Fruit fly (Drosophila melanogaster): Measurements from ENCODE around the gene Nmd3.
A peak's percentile ranks its signal among the peaks of the same experiment; 100 is the strongest.

The Nmd3 gene

DNA sequence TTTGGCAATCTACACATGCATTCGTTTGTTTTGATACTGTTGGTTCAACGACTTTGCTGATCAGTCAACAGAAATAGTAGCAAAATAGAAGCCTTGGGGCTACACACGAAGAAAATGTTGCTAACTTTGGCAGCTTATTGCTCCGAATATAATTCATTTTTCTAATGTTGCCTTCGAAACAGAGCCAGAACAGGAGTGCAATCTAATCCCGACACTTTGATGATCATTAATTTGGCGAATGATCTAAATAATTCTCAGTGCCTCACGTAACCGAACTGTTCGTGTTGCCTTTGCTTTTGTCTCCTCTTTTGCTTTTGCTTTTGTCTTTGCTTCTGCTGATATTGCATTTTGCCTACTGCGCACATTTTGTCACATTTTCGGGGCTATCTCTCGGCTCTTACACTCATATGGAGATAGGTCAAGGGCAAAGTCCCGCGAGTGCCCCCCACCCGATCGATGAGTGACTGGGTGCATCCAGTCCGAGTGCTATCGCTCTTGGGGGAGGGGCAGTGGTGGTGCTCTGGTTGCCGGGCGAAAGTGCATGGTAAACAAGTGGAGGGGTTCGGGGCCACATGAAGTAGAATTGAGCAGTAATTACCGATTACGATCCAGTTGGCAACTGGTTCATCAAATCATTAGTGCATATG lies 11.7 kb upstream of the Nmd3 start:
- no peak for TF ChIP-seq noc (tag; optimal IDR thresholded peaks at IDR 0.05)

DNA sequence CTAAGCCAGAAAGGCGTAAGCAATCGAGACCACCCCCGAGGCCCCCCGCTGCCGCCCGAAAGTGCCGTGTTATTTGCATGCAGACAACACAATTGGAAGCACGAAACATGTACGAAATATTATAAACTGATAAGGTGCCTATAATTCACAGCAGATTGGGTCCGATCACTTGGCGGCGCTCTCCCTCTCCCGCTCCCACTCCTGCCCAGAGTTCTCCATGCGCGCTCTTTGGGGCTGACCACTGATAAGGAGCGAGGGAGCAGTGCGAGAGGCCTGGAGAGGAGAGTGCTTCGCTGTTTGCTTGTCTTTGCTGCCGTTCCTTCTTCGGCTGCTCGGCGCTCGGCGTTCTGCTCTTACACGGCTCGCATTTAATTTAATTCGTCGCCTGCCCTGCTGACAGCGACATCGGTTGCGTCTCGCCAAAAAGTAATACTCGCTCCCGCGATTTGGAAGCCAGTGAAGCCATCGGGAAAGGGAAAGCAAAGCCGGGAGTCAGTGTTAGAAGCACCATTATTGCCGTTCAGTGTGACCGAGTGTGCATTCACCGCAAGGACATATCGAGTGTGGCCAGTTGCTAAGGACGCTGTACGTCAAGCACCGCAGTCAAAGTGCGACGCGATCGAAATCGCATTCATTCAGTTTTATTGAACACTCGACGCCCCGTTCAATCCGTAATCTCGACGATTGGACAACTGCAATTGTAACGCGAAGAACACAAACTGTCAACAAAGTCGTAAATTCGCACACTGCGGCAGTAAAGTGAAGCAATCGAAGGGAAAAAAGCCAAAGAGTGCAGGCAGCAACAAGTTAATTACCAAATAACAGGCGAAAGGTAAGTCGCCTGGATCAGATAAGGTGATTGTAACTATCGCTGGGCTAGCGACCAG lies 10.0 kb upstream of the Nmd3 start:
- TF ChIP-seq noc (tag; optimal IDR thresholded peaks at IDR 0.05): peak; percentile 49

DNA sequence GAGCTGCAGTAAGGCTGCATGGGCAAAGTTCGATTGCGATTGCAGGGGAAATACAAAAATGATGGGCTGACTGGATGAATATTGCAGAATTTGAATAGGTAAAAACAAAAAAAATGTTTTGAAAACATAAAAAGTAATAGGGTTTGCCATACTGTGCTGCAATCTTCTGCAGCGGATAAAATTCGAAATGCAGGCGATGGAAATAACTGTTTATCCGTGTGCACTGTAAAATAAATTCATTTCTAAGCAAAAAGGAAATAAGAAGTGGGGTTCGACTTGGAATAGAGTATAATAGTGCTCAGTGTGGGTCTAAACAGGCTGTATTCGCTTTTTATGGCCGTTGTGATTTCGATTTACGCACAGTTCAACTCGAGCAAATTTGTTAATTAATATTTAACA lies 9.3 kb upstream of the Nmd3 start, which contains the start of gene CG14053:
Gene CG14053, minus strand, starts transcription at position 101 of the 399 bp plus-strand sequence.
- no peak for TF ChIP-seq noc (tag; optimal IDR thresholded peaks at IDR 0.05)

DNA sequence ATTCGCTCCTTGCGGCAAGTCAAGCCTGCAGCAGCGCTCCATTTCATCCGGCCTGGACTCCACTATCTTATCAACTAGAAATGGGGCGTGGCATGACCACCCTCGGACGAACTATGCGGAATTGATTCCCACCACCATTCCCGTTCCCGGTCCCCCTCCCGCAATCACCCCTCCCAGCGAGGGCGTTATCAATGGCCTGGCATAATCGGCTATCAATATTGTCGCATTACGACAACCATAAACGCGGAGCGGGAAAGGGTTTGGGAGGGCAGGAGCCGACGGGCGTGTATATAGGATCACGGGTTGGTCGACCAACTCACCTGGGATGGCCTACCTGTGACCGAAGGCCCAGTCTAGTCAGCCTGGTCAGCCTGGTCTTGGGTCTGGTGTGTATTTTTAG lies 8.7 kb upstream of the Nmd3 start:
- no peak for TF ChIP-seq noc (tag; optimal IDR thresholded peaks at IDR 0.05)

DNA sequence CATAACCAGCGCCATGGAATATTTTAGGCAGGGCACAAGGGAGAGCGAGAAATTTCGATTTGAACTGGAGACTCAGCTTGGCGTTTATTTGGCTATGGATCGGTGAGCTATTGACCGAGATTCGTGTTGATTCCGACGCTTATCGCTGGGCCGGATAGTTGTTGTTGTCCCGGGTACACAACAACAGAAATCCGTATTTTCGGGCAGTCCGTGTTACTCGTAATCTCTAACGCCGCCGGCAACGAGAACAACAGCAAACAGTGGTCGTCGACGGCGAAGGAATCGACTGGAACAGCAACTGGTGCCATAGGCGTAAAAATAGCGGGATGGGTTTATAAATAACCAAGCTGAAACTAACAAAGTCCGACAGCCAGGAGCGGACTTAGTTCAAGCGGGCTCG lies 7.4 kb upstream of the Nmd3 start:
- no peak for TF ChIP-seq noc (tag; optimal IDR thresholded peaks at IDR 0.05)

DNA sequence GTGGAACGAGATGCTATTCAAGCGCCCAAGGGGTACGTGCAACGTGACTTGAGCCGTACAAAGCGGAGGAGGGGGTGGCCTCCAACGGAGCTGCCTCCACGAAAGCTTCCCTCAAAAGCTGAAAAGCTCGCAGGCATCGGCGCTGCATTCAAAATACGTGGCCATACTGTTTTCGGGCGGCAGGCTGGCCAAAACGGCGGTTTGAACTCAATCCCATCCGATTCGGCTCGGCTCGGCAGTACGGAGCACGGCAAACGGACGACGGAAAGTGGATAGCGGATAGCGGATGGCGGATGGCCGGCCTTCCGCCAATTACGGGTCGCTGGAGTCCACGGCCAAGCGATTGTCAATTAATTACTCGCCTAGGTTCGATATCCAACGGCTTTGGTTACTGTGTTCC lies 4.4 kb upstream of the Nmd3 start, which contains the start of gene Mct1:
Gene Mct1, plus strand, starts transcription at position 301 of the 400 bp plus-strand sequence.
- TF ChIP-seq noc (tag; optimal IDR thresholded peaks at IDR 0.05): no peak

DNA sequence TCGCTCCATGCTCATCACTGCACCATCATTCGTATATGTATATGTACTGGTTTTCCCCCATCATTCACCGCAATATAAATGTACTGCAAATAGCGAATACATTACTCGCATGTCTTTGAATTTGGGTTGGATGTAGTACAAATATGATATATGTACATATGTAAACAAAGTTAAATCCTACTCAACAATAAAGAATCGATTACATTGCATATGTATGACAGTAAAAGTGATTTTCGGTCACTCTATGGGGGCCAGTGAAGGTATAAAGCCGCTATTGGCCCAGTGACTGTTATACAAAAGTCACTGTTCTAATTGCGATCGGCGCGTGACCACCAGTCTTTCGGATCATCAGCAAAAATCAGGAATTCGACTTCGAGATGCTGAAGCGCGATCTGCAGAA lies 3.1 kb upstream of the Nmd3 start, which contains the start of gene CG3457:
Gene CG3457, plus strand, starts transcription at position 301 of the 400 bp plus-strand sequence.
- no peak for TF ChIP-seq noc (tag; optimal IDR thresholded peaks at IDR 0.05)

DNA sequence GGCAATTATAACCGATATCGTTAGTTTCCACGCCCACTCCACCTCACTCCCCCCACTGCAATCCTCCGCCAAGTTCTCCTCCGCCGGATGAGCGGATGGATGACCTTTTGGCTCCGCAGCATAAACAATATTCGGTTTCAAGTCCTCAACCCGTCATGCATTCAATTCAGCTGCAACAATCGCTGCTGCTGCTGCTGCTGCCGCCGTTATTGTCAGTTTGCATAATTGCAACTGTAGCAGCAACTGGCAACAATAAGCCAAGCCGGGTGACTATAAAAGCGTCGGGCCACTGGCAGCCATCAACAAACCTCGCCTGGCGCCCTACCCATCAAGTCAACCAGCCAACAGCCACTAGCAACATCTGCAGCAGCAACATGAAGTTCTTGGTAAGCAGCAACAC lies 2.1 kb upstream of the Nmd3 start, which contains the start of gene CG17777:
Gene CG17777, plus strand, starts transcription at position 301 of the 400 bp plus-strand sequence.
- TF ChIP-seq noc (tag; optimal IDR thresholded peaks at IDR 0.05): no peak

DNA sequence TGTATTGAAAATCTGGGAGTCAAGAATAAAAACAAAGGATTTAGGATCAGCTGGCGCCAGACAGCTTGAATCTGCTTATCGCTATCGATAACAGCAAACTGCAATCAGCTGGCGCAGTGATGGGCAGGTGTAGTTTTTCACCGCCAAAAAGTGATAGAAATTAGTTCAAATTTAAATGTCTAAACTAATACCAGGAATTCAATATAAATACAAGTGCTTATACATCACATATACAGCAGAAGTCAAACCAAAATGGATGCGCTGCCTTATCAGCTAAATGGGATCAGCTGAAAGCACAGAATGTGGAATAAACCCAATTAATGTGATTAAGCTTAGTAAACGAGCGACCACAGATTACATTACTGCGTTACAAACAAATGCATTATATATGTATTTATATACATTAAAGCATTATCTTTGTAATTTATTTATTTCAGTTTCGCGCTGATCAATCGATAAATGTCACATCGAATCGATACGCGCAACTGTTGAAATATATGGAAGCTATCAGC lies 3.7 kb downstream of the Nmd3 start, which contains the start of gene pn:
Gene pn, plus strand, starts transcription at position 462 of the 512 bp plus-strand sequence.
- TF ChIP-seq noc (tag; optimal IDR thresholded peaks at IDR 0.05): no peak

DNA sequence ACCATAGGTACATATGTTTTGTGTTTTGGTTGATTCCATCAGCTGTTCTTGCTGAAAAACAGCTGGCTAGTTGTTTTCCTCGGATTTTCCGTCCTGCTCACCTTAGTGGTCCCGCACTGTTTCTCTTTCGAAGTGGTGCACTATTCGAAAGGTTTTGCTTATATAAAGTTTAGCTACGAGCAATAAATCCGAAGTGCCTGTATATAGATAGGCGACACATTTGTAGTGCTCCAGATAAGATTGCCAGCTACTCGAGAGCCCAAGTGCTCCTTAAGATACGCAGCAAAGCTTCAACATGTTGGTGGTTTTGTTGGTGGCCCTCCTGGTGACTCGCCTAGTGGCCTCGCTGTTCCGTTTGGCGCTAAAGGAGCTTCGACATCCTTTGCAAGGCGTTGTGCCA lies 5.7 kb downstream of the Nmd3 start, which contains the start of gene Cyp4ae1:
Gene Cyp4ae1, plus strand, starts transcription at position 206 of the 400 bp plus-strand sequence.
- no peak for TF ChIP-seq noc (tag; optimal IDR thresholded peaks at IDR 0.05)

DNA sequence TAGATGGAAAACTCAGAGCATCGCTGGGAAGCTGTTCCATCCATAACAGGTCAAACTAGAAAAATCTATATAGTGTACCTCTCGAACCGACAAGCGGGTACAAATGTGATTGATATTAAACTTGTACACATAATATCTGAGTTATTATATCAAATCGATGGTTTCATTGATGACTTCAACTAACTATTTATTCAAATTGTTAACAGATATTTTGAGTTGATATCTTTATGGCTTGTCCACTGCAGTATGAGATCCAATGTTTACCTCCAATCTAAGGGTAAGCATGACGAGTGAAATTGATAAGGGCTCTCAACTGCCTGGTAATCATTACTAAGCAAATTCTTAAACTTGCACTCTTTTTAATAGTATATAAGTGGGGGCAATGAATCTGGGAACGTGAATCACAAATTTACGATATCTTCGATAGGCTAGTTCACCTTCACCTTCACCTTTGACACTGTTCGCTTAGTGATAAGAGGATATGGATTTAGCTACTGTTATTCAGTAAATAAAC lies 8.5 kb downstream of the Nmd3 start, which contains the start of gene Cyp4d2:
Gene Cyp4d2, plus strand, starts transcription at position 51 of the 514 bp plus-strand sequence.
- no peak for TF ChIP-seq noc (tag; optimal IDR thresholded peaks at IDR 0.05)

DNA sequence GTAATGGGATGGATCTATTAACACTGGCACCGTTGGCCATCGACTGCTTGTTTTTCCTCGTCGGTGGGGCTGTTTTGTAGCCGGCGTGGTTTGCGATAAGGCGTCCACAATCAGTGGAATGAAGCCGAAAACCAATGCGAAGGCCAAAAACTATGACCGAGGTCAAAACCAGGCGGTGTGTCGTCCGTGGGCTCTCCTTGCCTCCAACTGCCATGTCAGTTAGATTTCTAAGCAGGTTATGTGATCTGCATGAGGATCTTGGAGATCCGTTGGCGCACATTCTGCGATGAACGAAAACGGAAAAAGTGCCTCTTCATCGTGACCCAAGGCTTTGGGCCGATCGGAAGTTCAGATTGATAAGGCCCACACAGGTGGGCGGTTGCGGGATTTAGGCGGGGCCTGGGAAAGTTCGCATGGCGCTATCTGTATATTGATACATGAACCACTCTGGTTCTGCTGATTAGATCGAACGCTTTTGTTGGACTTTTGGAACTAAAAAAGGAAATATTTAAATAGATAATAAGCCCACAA lies 9.1 kb downstream of the Nmd3 start, which contains the start of gene Cyp4d14:
Gene Cyp4d14, minus strand, starts transcription at position 51 of the 531 bp plus-strand sequence.
- no peak for TF ChIP-seq noc (tag; optimal IDR thresholded peaks at IDR 0.05)

DNA sequence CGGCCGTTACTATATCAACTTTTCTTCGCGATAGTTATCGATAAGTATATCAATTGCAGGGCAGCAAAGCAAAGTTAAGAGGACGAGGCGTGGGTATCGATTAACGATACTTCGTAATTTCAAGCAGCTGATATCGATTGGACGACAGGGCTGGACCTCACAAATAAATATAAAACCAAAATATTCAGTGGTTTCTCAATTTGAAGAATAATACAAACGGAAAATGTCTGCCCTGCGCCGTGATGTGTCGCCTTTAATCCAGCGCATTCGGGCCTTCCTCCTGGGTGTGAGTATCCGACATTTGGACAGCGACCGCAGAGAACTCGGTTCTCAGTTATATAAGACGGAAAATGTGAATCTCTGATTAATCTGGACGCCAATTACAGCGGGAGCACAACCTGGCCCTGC lies 12.0 kb downstream of the Nmd3 start, which contains the start of gene ND-B14.5A:
Gene ND-B14.5A, plus strand, starts transcription at position 107 of the 408 bp plus-strand sequence.
- no peak for TF ChIP-seq noc (tag; optimal IDR thresholded peaks at IDR 0.05)

DNA sequence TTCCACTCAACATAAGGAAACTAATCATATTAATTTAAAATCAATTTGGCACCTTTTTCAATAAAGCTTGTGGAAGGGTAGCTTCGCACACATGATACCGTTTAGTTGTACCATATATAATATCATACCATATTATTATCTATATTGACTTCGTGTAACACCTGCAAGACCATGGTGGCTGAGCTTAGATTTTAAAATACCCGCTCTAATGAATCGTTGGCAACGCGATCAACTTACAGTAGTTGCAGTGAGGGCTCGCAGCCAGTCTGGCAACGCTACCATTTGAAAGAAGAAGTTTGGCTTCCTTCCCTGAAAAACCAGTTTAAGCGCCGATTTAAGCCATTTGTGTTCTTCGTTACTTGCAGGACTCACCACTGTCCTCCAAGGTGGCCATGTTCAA lies 14.0 kb downstream of the Nmd3 start:
- no peak for TF ChIP-seq noc (tag; optimal IDR thresholded peaks at IDR 0.05)

DNA sequence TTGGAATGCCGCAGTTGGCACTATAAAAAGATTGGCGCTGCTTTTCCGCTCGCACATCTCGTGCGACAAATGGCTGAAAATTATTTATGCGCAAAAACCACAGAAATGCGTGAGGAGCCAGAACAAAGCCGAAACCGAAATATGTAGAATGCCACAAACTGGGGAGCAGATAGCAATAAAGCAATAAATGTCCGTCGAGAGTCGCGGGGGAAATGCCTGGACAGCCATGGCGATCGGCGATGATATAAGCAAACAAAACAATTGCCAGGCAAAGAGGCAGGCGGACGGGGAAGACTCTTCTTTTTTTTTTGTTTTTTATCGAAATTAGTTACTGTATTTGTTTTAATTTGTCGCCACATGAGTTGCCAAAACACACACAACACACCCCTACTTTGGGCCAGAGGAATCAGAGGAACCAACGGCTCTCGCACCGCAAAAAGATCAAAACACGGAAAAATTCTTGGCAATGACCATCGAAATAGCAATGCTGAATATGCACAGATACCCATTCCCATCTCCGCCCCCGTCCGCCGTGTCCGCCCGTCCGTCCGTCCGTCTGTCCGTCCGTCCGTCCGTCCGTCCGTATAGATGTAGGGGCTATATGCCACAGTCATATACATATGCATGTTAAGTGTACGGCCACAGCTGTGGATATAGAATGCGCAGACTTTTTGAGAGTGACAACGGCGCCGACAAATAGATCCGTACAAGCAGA lies 15.8 kb downstream of the Nmd3 start:
- no peak for TF ChIP-seq noc (tag; optimal IDR thresholded peaks at IDR 0.05)
